Fruit fly (Drosophila melanogaster) whole organism: ENCODE measurements around the gene CG12301.

ENCODE experiments used
- CG8478 ChIP-seq: fragments of >200 bp; optimal IDR thresholded peaks from 2 replicates; lab custom pipeline; 2018; ENCODE audit warnings: inconsistent platforms
- Dll ChIP-seq: fragments of >200 bp; optimal IDR thresholded peaks from 2 replicates; lab custom pipeline; 2017
- EcR ChIP-seq, 2 experiments: fragments of >200 bp; optimal IDR thresholded peaks; 2 replicates each; lab custom pipeline; 2017; ENCODE audit warnings: missing biosample characterization in 2 of 2, missing genetic modification characterization in 2 of 2, missing genetic modification reagents in 2 of 2
- pan ChIP-seq: fragments of >200 bp; optimal IDR thresholded peaks from 2 replicates; lab custom pipeline; 2017
- psq ChIP-seq: fragments of >200 bp; optimal IDR thresholded peaks from 2 replicates; lab custom pipeline; 2017
- usp ChIP-seq: fragments of >200 bp; optimal IDR thresholded peaks from 2 replicates; lab custom pipeline; 2017; ENCODE audit warnings: missing biosample characterization, missing genetic modification characterization, mixed read lengths

Gene CG12301

DNA sequence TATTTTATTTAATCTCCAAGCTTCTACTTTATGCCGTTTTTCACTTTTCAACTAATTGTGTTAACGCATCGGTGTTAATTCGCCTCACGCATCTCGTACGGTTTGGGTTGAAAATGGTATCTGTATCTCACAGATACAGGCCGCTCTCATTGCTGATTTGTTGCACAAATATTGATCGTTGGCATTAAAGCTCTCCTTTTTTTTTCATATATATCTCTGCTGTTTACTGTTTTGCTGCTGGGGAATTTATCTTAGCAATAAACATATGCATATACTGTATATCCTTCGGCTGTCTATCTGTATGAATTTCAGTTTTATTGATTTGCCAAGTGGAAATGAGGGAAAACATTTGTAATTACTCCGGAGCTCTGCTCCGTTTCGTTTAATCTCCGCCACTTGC, 52.1 kb downstream of the CG12301 start:
- TF ChIP-seq pan (lab: Kevin White, UChicago) (no peak), CG8478 (lab: Kevin White, UChicago) (no peak), Dll (lab: Kevin White, UChicago) (no peak), EcR (GFP tag; optimal IDR thresholded peaks at IDR 0.05; lab: Kevin White, UChicago) (no peak), usp (GFP tag; lab: Kevin White, UChicago) (no peak), psq (lab: Kevin White, UChicago) (no peak)
